Fruit fly (Drosophila melanogaster): ENCODE measurements around the gene CG32857.

dm6 chrX:21604956-21605502 lies 12.4 kb downstream of the CG32857 start, which contains the start of gene GCS2alpha:
- TF ChIP-seq pan (optimal IDR thresholded peaks at IDR 0.05): no peak
- TF ChIP-seq usp (GFP tag; optimal IDR thresholded peaks at IDR 0.05): no peak
- TF ChIP-seq CG8478 (optimal IDR thresholded peaks at IDR 0.05): no peak
- TF ChIP-seq psq (optimal IDR thresholded peaks at IDR 0.05): no peak
- TF ChIP-seq Dll (optimal IDR thresholded peaks at IDR 0.05): no peak

All from whole organism.